Worm (Caenorhabditis elegans) whole organism, L2 larva: Measurements from ENCODE around the gene clec-1.

Experiments used
- C34F6.9 ChIP-seq: fragments of 150-350 bp; optimal IDR thresholded peaks from 2 replicates; lab custom pipeline; 2014; ENCODE audit warnings: missing biosample characterization, missing genetic modification characterization
- F13H6.1 ChIP-seq: sonication (generic microtip); optimal IDR thresholded peaks from 2 replicates; lab custom pipeline; 2016; ENCODE audit warnings: missing genetic modification characterization, missing compliant biosample characterization
- R02D3.7 ChIP-seq: fragments of 150-350 bp; optimal IDR thresholded peaks from 2 replicates; lab custom pipeline; 2014; ENCODE audit warnings: missing biosample characterization, missing genetic modification characterization
- Y55F3AM.14 ChIP-seq: fragments of 200-800 bp; sonication (Bioruptor generic); optimal IDR thresholded peaks from 2 replicates; lab custom pipeline; 2018; ENCODE audit warnings: mild to moderate bottlenecking, missing genetic modification characterization, missing compliant biosample characterization
- ZK546.5 ChIP-seq: sonication (generic microtip); optimal IDR thresholded peaks from 2 replicates; lab custom pipeline; 2017; ENCODE audit warnings: missing biosample characterization, missing genetic modification characterization
- alr-1 ChIP-seq: fragments of 150-350 bp; optimal IDR thresholded peaks from 2 replicates; lab custom pipeline; 2014; ENCODE audit warnings: missing biosample characterization, missing genetic modification characterization
- aly-2 ChIP-seq: fragments of 150-350 bp; optimal IDR thresholded peaks from 2 replicates; lab custom pipeline; 2014; ENCODE audit warnings: missing biosample characterization, missing genetic modification characterization
- ama-1 ChIP-seq: fragments of 150-350 bp; optimal IDR thresholded peaks from 2 replicates; lab custom pipeline; 2018; ENCODE audit warnings: inconsistent platforms
- blmp-1 ChIP-seq: sonication (generic microtip); optimal IDR thresholded peaks from 2 replicates; lab custom pipeline; 2017; ENCODE audit warnings: missing genetic modification characterization, mild to moderate bottlenecking, missing compliant biosample characterization, antibody characterized with exemption, moderate library complexity; ENCODE audit not compliant: insufficient read depth
- ceh-16 ChIP-seq: fragments of 150-350 bp; optimal IDR thresholded peaks from 2 replicates; lab custom pipeline; 2014; ENCODE audit warnings: missing biosample characterization, missing genetic modification characterization
- ceh-82 ChIP-seq: fragments of 150-350 bp; optimal IDR thresholded peaks from 2 replicates; lab custom pipeline; 2014; ENCODE audit warnings: missing biosample characterization, missing genetic modification characterization
- crh-2 ChIP-seq: sonication (generic microtip); optimal IDR thresholded peaks from 2 replicates; lab custom pipeline; 2017; ENCODE audit warnings: missing biosample characterization, missing genetic modification characterization
- dmd-4 ChIP-seq: sonication (generic microtip); optimal IDR thresholded peaks from 2 replicates; lab custom pipeline; 2017; ENCODE audit warnings: missing biosample characterization, missing genetic modification characterization
- egl-27 ChIP-seq: sonication (generic microtip); optimal IDR thresholded peaks from 3 replicates; lab custom pipeline; 2017; ENCODE audit warnings: missing biosample characterization, missing genetic modification reagents, missing genetic modification characterization
- elt-1 ChIP-seq: fragments of 150-350 bp; optimal IDR thresholded peaks from 2 replicates; lab custom pipeline; 2014; ENCODE audit warnings: missing biosample characterization, missing genetic modification characterization
- elt-3 ChIP-seq: sonication (generic microtip); optimal IDR thresholded peaks from 2 replicates; lab custom pipeline; 2017; ENCODE audit warnings: missing biosample characterization, missing genetic modification characterization
- fos-1 ChIP-seq: fragments of 150-350 bp; optimal IDR thresholded peaks from 2 replicates; lab custom pipeline; 2014; ENCODE audit warnings: missing biosample characterization, missing genetic modification characterization
- gmeb-1 ChIP-seq: fragments of 150-350 bp; optimal IDR thresholded peaks from 2 replicates; lab custom pipeline; 2014; ENCODE audit warnings: missing biosample characterization, missing genetic modification characterization
- lin-11 ChIP-seq: fragments of 150-350 bp; sonication (generic microtip); optimal IDR thresholded peaks from 2 replicates; lab custom pipeline; 2014; ENCODE audit warnings: missing biosample characterization, missing genetic modification characterization, inconsistent platforms, mixed read lengths
- lin-13 ChIP-seq: fragments of 150-350 bp; optimal IDR thresholded peaks from 2 replicates; lab custom pipeline; 2014; ENCODE audit warnings: missing biosample characterization, missing genetic modification reagents, missing genetic modification characterization
- lin-39 ChIP-seq: fragments of 150-350 bp; optimal IDR thresholded peaks from 2 replicates; lab custom pipeline; 2014; ENCODE audit warnings: missing biosample characterization, missing genetic modification reagents, missing genetic modification characterization
- lsy-2 ChIP-seq, 2 experiments: fragments of 150-350 bp in 1 of 2; sonication (generic microtip) in 1 of 2; optimal IDR thresholded peaks; 2 replicates each; lab custom pipeline; 2014 to 2017; ENCODE audit warnings: missing biosample characterization in 2 of 2, missing genetic modification characterization in 2 of 2
- mab-5 ChIP-seq: fragments of 150-350 bp; optimal IDR thresholded peaks from 2 replicates; lab custom pipeline; 2014; ENCODE audit warnings: missing biosample characterization, missing genetic modification characterization
- mbf-1 ChIP-seq: sonication (generic microtip); optimal IDR thresholded peaks from 2 replicates; lab custom pipeline; 2017; ENCODE audit warnings: missing biosample characterization, missing genetic modification characterization
- mdl-1 ChIP-seq, 2 experiments: fragments of 150-350 bp in 1 of 2; sonication (generic microtip) in 1 of 2; optimal IDR thresholded peaks; 2 replicates each; lab custom pipeline; 2017; ENCODE audit warnings: missing biosample characterization in 2 of 2, missing genetic modification characterization in 2 of 2
- nhr-10 ChIP-seq: sonication (generic microtip); optimal IDR thresholded peaks from 2 replicates; lab custom pipeline; 2017; ENCODE audit warnings: missing biosample characterization, missing genetic modification characterization
- nhr-11 ChIP-seq: fragments of 150-350 bp; optimal IDR thresholded peaks from 2 replicates; lab custom pipeline; 2014; ENCODE audit warnings: missing biosample characterization, missing genetic modification characterization
- nhr-12 ChIP-seq: fragments of 150-350 bp; optimal IDR thresholded peaks from 2 replicates; lab custom pipeline; 2014; ENCODE audit warnings: missing biosample characterization, missing genetic modification characterization
- nhr-129 ChIP-seq: fragments of 150-350 bp; optimal IDR thresholded peaks from 2 replicates; lab custom pipeline; 2014; ENCODE audit warnings: missing biosample characterization, missing genetic modification characterization
- nhr-21 ChIP-seq: fragments of 150-350 bp; optimal IDR thresholded peaks from 2 replicates; lab custom pipeline; 2014; ENCODE audit warnings: missing biosample characterization, missing genetic modification characterization
- nhr-23 ChIP-seq: fragments of 150-350 bp; optimal IDR thresholded peaks from 2 replicates; lab custom pipeline; 2014; ENCODE audit warnings: missing biosample characterization, missing genetic modification reagents, missing genetic modification characterization
- nhr-237 ChIP-seq: fragments of 150-350 bp; optimal IDR thresholded peaks from 2 replicates; lab custom pipeline; 2014; ENCODE audit warnings: missing biosample characterization, missing genetic modification characterization
- nhr-25 ChIP-seq: fragments of 150-350 bp; sonication (generic microtip); optimal IDR thresholded peaks from 3 replicates; lab custom pipeline; 2014; ENCODE audit warnings: missing biosample characterization, missing genetic modification characterization
- nhr-6 ChIP-seq: fragments of 150-350 bp; optimal IDR thresholded peaks from 2 replicates; lab custom pipeline; 2014; ENCODE audit warnings: missing biosample characterization, missing genetic modification characterization
- nhr-77 ChIP-seq: fragments of 150-350 bp; optimal IDR thresholded peaks from 2 replicates; lab custom pipeline; 2014; ENCODE audit warnings: missing biosample characterization, missing genetic modification characterization
- peb-1 ChIP-seq: fragments of 150-350 bp; optimal IDR thresholded peaks from 2 replicates; lab custom pipeline; 2014; ENCODE audit warnings: missing biosample characterization, missing genetic modification characterization
- sem-4 ChIP-seq: fragments of 150-350 bp; optimal IDR thresholded peaks from 2 replicates; lab custom pipeline; 2014; ENCODE audit warnings: missing biosample characterization, missing genetic modification reagents, missing genetic modification characterization
- skn-1 ChIP-seq: sonication (generic microtip); optimal IDR thresholded peaks from 2 replicates; lab custom pipeline; 2017; ENCODE audit warnings: missing biosample characterization, missing genetic modification characterization
- sma-3 ChIP-seq: sonication (generic microtip); optimal IDR thresholded peaks from 2 replicates; lab custom pipeline; 2016; ENCODE audit warnings: missing genetic modification reagents, missing genetic modification characterization, missing compliant biosample characterization
- sma-9 ChIP-seq, 2 experiments: fragments of 150-350 bp in 1 of 2; sonication (generic microtip) in 1 of 2; optimal IDR thresholded peaks; 2 replicates each; lab custom pipeline; 2014 to 2016; ENCODE audit warnings: missing genetic modification characterization in 2 of 2, mild to moderate bottlenecking in 1 of 2, missing biosample characterization in 1 of 2, missing compliant biosample characterization in 1 of 2, missing genetic modification reagents in 1 of 2, moderate library complexity in 1 of 2
- snpc-4 ChIP-seq: fragments of 150-350 bp; optimal IDR thresholded peaks from 2 replicates; lab custom pipeline; 2014; ENCODE audit warnings: missing biosample characterization, missing genetic modification characterization
- unc-39 ChIP-seq: fragments of 150-350 bp; optimal IDR thresholded peaks from 2 replicates; lab custom pipeline; 2014; ENCODE audit warnings: missing biosample characterization, missing genetic modification characterization
- unc-55 ChIP-seq: fragments of 150-350 bp; sonication (generic microtip); optimal IDR thresholded peaks from 3 replicates; lab custom pipeline; 2014; ENCODE audit warnings: missing biosample characterization, missing genetic modification reagents, missing genetic modification characterization
- unc-62 ChIP-seq: fragments of 150-350 bp; optimal IDR thresholded peaks from 2 replicates; lab custom pipeline; 2014; ENCODE audit warnings: missing biosample characterization, missing genetic modification reagents, missing genetic modification characterization
- zag-1 ChIP-seq: fragments of 150-350 bp; optimal IDR thresholded peaks from 2 replicates; lab custom pipeline; 2014; ENCODE audit warnings: missing biosample characterization, missing genetic modification characterization
- ztf-1 ChIP-seq: fragments of 200-800 bp; sonication (Bioruptor generic); conservative IDR thresholded peaks from 2 replicates; pipeline ENCODE4 v1.3.6; 2022; ENCODE audit warnings: missing genetic modification characterization, missing compliant biosample characterization
- ztf-11 ChIP-seq: sonication (generic microtip); optimal IDR thresholded peaks from 2 replicates; lab custom pipeline; 2017; ENCODE audit warnings: missing biosample characterization, missing genetic modification characterization
- ztf-4 ChIP-seq: fragments of 150-350 bp; optimal IDR thresholded peaks from 2 replicates; lab custom pipeline; 2014; ENCODE audit warnings: missing biosample characterization, missing genetic modification characterization

Gene clec-1

DNA sequence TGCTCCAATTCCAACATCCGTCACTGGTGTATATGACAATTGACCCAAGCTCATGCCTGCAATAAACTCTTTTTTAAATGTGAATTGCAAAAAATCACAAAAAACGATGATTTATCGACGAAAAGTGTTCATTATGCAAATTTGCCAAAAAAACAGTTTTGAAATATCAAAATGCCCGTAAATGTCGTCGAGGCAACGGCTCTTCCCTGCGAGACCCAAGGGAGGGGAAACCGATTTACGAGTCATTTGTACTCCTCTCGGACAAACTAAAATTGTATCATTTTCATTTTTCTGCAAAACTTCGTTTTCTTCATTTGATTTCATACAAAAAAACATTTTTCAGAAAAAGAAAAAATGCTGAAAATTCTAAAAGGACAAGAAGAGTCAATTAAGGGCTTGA lies 15.4 kb upstream of the clec-1 start, which contains the start of the genes hmgs-1 and F25B4.4:
Gene hmgs-1, minus strand, starts transcription at position 56 of the 400 bp plus-strand sequence.
Gene F25B4.4, plus strand, starts transcription at position 340 of the 400 bp plus-strand sequence.
- TF ChIP-seq nhr-21 (tag; lab: Kevin White, UChicago) (peak; percentile 87), crh-2 (tag; lab: Kevin White, UChicago) (peak; percentile 94), nhr-12 (tag; lab: Kevin White, UChicago) (no peak), dmd-4 (tag; lab: Kevin White, UChicago) (peak; percentile 21), mdl-1 (tag; optimal IDR thresholded peaks at IDR 0.05; lab: Kevin White, UChicago) (no peak), unc-62 (GFP tag; lab: Kevin White, UChicago) (peak; percentile 49), nhr-25 (tag; lab: Kevin White, UChicago) (peak; percentile 93), sma-3 (GFP tag; lab: Kevin White, UChicago) (peak; percentile 89), lsy-2 (tag; optimal IDR thresholded peaks at IDR 0.05; lab: Kevin White, UChicago) (peak; percentile 84 to 95), egl-27 (tag; lab: Kevin White, UChicago) (peak; percentile 91), nhr-129 (tag; lab: Kevin White, UChicago) (peak; percentile 93), ZK546.5 (tag; lab: Kevin White, UChicago) (peak; percentile 32), ceh-16 (tag; lab: Kevin White, UChicago) (no peak), peb-1 (tag; lab: Kevin White, UChicago) (no peak), lin-11 (tag; lab: Kevin White, UChicago) (peak; percentile 81), elt-1 (no peak), ztf-1 (GFP tag; lab: Robert Waterston, UW) (no peak), sem-4 (peak; percentile 77), unc-39 (tag; lab: Kevin White, UChicago) (no peak), mbf-1 (tag; lab: Kevin White, UChicago) (no peak), blmp-1 (tag; lab: Kevin White, UChicago) (peak; percentile 78), snpc-4 (tag; lab: Kevin White, UChicago) (peak; percentile 68), ztf-11 (tag; lab: Kevin White, UChicago) (no peak), mab-5 (tag; lab: Kevin White, UChicago) (peak; percentile 95), nhr-6 (tag; lab: Kevin White, UChicago) (peak; percentile 80), Y55F3AM.14 (peak; percentile 34), R02D3.7 (tag; lab: Kevin White, UChicago) (peak; percentile 99), nhr-77 (peak; percentile 47), nhr-237 (tag; lab: Kevin White, UChicago) (no peak), skn-1 (tag; lab: Kevin White, UChicago) (peak; percentile 21), aly-2 (tag; lab: Kevin White, UChicago) (no peak), nhr-11 (tag; lab: Kevin White, UChicago) (no peak), zag-1 (tag; lab: Kevin White, UChicago) (peak; percentile 83), fos-1 (tag; lab: Kevin White, UChicago) (peak; percentile 83), gmeb-1 (peak; percentile 88), C34F6.9 (peak; percentile 93), nhr-10 (tag; lab: Kevin White, UChicago) (peak; percentile 72), lin-13 (GFP tag; lab: Kevin White, UChicago) (peak; percentile 91), ztf-4 (tag; lab: Kevin White, UChicago) (peak; percentile 87), sma-9 (GFP tag; optimal IDR thresholded peaks at IDR 0.05; lab: Kevin White, UChicago) (peak; percentile 95), sma-9 (tag; optimal IDR thresholded peaks at IDR 0.05; lab: Kevin White, UChicago) (no peak), elt-3 (tag; lab: Kevin White, UChicago) (no peak), F13H6.1 (tag; lab: Kevin White, UChicago) (peak; percentile 89), ceh-82 (tag; lab: Kevin White, UChicago) (peak; percentile 17), ama-1 (lab: Kevin White, UChicago) (peak; percentile 57), nhr-23 (tag; lab: Kevin White, UChicago) (no peak), alr-1 (tag; lab: Kevin White, UChicago) (no peak), unc-55 (GFP tag; lab: Kevin White, UChicago) (peak; percentile 97), lin-39 (tag; lab: Kevin White, UChicago) (peak; percentile 61)
